Worm (Caenorhabditis elegans) whole organism, mixed stage, embryonic: ENCODE results near the gene F41B5.1.

Experiments
- M03D4.4 ChIP-seq: sonication (generic microtip); optimal IDR thresholded peaks from 2 replicates; lab custom pipeline; 2017; ENCODE audit warnings: mild to moderate bottlenecking, missing genetic modification characterization, missing compliant biosample characterization
- ceh-43 ChIP-seq: fragments of 200-800 bp; sonication (Bioruptor generic); optimal IDR thresholded peaks from 2 replicates; lab custom pipeline; 2018; ENCODE audit warnings: mild to moderate bottlenecking, missing genetic modification characterization, moderate library complexity, missing compliant biosample characterization
- ces-1 ChIP-seq: fragments of 150-350 bp; optimal IDR thresholded peaks from 2 replicates; lab custom pipeline; 2014; ENCODE audit warnings: missing biosample characterization, missing genetic modification reagents, missing genetic modification characterization
- cnd-1 ChIP-seq: fragments of 200-800 bp; sonication (Bioruptor generic); optimal IDR thresholded peaks from 2 replicates; lab custom pipeline; 2018; ENCODE audit warnings: mild to moderate bottlenecking, missing genetic modification characterization, missing compliant biosample characterization
- drap-1 ChIP-seq: fragments of 200-800 bp; sonication (Bioruptor generic); optimal IDR thresholded peaks from 3 replicates; lab custom pipeline; 2018; ENCODE audit warnings: mild to moderate bottlenecking, missing genetic modification characterization, missing compliant biosample characterization
- elt-1 ChIP-seq: sonication (generic microtip); optimal IDR thresholded peaks from 2 replicates; lab custom pipeline; 2017; ENCODE audit warnings: missing genetic modification characterization, mild to moderate bottlenecking, missing compliant biosample characterization, antibody characterized with exemption, moderate library complexity, borderline replicate concordance; ENCODE audit not compliant: insufficient read depth
- flh-1 ChIP-seq: fragments of 200-800 bp; sonication (Bioruptor generic); optimal IDR thresholded peaks from 2 replicates; lab custom pipeline; 2018; ENCODE audit warnings: mild to moderate bottlenecking, missing genetic modification characterization, moderate library complexity, missing compliant biosample characterization
- ham-2 ChIP-seq: fragments of 200-800 bp; sonication (Bioruptor generic); optimal IDR thresholded peaks from 2 replicates; lab custom pipeline; 2018; ENCODE audit warnings: mild to moderate bottlenecking, missing genetic modification characterization, missing compliant biosample characterization
- hlh-1 ChIP-seq: fragments of 150-350 bp; optimal IDR thresholded peaks from 2 replicates; lab custom pipeline; 2014; ENCODE audit warnings: missing biosample characterization, missing genetic modification reagents, missing genetic modification characterization
- lin-13 ChIP-seq: fragments of 150-350 bp; optimal IDR thresholded peaks from 2 replicates; lab custom pipeline; 2014; ENCODE audit warnings: missing biosample characterization, missing genetic modification characterization
- lin-32 ChIP-seq: fragments of 200-800 bp; sonication (Bioruptor generic); optimal IDR thresholded peaks from 2 replicates; lab custom pipeline; 2018; ENCODE audit warnings: mild to moderate bottlenecking, missing genetic modification characterization, missing compliant biosample characterization
- lsy-2 ChIP-seq: fragments of 150-350 bp; optimal IDR thresholded peaks from 2 replicates; lab custom pipeline; 2014; ENCODE audit warnings: missing biosample characterization, missing genetic modification characterization
- mab-5 ChIP-seq: fragments of 150-350 bp; optimal IDR thresholded peaks from 2 replicates; lab custom pipeline; 2014; ENCODE audit warnings: missing biosample characterization, missing genetic modification characterization
- mep-1 ChIP-seq: fragments of 150-350 bp; optimal IDR thresholded peaks from 2 replicates; lab custom pipeline; 2017; ENCODE audit warnings: missing biosample characterization, missing genetic modification reagents, missing genetic modification characterization, inconsistent platforms
- nhr-12 ChIP-seq: fragments of 150-350 bp; optimal IDR thresholded peaks from 2 replicates; lab custom pipeline; 2014; ENCODE audit warnings: missing biosample characterization, missing genetic modification characterization
- nhr-2 ChIP-seq: fragments of 150-350 bp; optimal IDR thresholded peaks from 2 replicates; lab custom pipeline; 2014; ENCODE audit warnings: missing biosample characterization, missing genetic modification characterization
- nhr-237 ChIP-seq: fragments of 150-350 bp; optimal IDR thresholded peaks from 2 replicates; lab custom pipeline; 2014; ENCODE audit warnings: missing biosample characterization, missing genetic modification characterization
- nhr-28 ChIP-seq: fragments of 150-350 bp; optimal IDR thresholded peaks from 2 replicates; lab custom pipeline; 2014; ENCODE audit warnings: missing biosample characterization, missing genetic modification characterization
- nhr-76 ChIP-seq: sonication (generic microtip); optimal IDR thresholded peaks from 2 replicates; lab custom pipeline; 2017; ENCODE audit warnings: missing biosample characterization, missing genetic modification characterization
- pha-4 ChIP-seq: fragments of 150-350 bp; optimal IDR thresholded peaks from 2 replicates; lab custom pipeline; 2018; ENCODE audit warnings: missing biosample characterization, missing genetic modification reagents, missing genetic modification characterization
- sem-2 ChIP-seq: fragments of 200-800 bp; sonication (Bioruptor generic); optimal IDR thresholded peaks from 2 replicates; lab custom pipeline; 2018; ENCODE audit warnings: mild to moderate bottlenecking, missing genetic modification characterization, missing compliant biosample characterization
- sptf-1 ChIP-seq: sonication (generic microtip); optimal IDR thresholded peaks from 2 replicates; lab custom pipeline; 2017; ENCODE audit warnings: mild to moderate bottlenecking, missing genetic modification characterization, moderate library complexity, missing compliant biosample characterization
- tbx-8 ChIP-seq: fragments of 200-800 bp; sonication (Bioruptor generic); optimal IDR thresholded peaks from 2 replicates; lab custom pipeline; 2018; ENCODE audit warnings: mild to moderate bottlenecking, missing genetic modification characterization, moderate library complexity, missing compliant biosample characterization
- unc-120 ChIP-seq: sonication (generic microtip); optimal IDR thresholded peaks from 2 replicates; lab custom pipeline; 2017; ENCODE audit warnings: missing genetic modification characterization, missing compliant biosample characterization; ENCODE audit not compliant: poor library complexity, severe bottlenecking
- unc-39 ChIP-seq: fragments of 150-350 bp; optimal IDR thresholded peaks from 2 replicates; lab custom pipeline; 2014; ENCODE audit warnings: missing biosample characterization, missing genetic modification characterization
- unc-62 ChIP-seq: fragments of 150-350 bp; optimal IDR thresholded peaks from 2 replicates; lab custom pipeline; 2014; ENCODE audit warnings: missing biosample characterization, missing genetic modification reagents, missing genetic modification characterization
- ztf-11 ChIP-seq: fragments of 150-350 bp; optimal IDR thresholded peaks from 2 replicates; lab custom pipeline; 2014; ENCODE audit warnings: missing biosample characterization, missing genetic modification characterization

The F41B5.1 gene

DNA sequence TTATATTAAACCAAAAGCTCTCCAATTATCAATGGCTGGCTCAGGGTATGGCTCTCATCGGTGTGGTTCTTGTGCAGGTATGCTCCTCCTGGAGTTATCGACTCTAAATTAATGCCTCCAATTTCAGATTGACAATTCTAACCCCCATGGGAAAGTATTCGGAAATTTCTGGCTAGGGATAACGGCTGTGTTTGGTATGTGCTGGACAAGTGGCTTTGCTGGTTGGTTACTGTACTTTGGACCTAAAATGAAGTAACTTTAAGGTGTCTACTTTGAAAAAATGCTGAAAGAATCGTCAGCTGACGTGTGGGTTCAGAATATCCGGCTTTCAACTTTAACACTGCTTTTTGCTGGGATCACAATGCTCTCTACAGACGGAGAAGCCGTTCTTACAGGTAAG, 38.4 kb upstream of the F41B5.1 start:
- TF ChIP-seq lsy-2: no peak

DNA sequence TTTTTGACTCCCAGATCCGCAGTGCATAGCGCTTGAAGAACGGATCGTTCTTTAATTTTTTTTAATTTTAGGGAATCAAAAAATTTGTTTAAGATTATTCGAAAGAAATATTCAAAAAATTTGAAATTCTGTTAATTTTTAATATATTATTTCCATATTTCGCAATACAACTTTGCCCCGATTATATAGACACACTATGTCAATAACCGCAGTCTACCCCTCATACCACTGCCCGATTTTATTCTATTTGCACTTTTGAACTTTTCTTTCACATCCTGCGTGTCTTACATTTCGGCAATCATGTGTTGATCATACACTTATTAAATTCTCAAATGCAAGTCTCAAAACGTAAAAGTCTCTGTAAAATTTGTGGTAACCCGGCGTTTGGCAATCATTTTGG, 36.5 kb upstream of the F41B5.1 start, which contains the start of gene nhr-56:
TSS of gene nhr-56 (plus strand) at position 202 of the 400 bp plus-strand sequence.
- TF ChIP-seq lin-32 (GFP tag; lab: Kevin White, UChicago): no peak
- TF ChIP-seq nhr-237: peak; percentile 44
- peak; percentile 89 for TF ChIP-seq pha-4
- no peak for TF ChIP-seq mep-1 (tag; lab: Kevin White, UChicago)

DNA sequence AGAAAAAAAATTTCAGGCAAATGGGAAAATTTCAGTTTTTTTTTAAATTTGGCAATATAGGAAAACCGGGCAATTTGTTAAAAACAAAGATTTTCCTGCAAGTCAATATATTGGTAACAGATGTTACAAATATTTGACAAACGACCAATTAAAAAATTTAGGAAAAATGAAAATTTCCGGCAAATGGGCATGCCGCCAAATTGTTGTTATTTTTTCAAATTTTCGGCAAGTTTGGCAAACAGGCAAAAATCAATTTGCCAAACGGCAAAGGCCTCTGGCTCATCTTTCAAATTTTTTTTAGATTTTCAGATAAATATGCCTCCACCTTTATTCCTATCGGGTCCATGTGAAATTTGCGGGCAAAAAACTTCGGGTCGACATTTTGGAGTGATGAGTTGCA, 33.6 kb upstream of the F41B5.1 start, which contains the start of gene nhr-128:
TSS of gene nhr-128 (plus strand) at position 301 of the 400 bp plus-strand sequence.
- no peak for TF ChIP-seq ham-2
- TF ChIP-seq drap-1 (GFP tag; lab: Kevin White, UChicago): no peak
- no peak for TF ChIP-seq sptf-1 (tag; lab: Kevin White, UChicago)
- TF ChIP-seq nhr-237: no peak
- no peak for TF ChIP-seq mep-1 (tag; lab: Kevin White, UChicago)
- TF ChIP-seq flh-1 (GFP tag; lab: Kevin White, UChicago): no peak
- TF ChIP-seq hlh-1 (tag; lab: Kevin White, UChicago): no peak
- no peak for TF ChIP-seq elt-1
- TF ChIP-seq nhr-76 (tag; lab: Kevin White, UChicago): no peak
- no peak for TF ChIP-seq ztf-11 (tag; lab: Kevin White, UChicago)
- TF ChIP-seq nhr-2 (tag; lab: Kevin White, UChicago): no peak
- no peak for TF ChIP-seq sem-2
- TF ChIP-seq, all 35 proteins: peak for 0

DNA sequence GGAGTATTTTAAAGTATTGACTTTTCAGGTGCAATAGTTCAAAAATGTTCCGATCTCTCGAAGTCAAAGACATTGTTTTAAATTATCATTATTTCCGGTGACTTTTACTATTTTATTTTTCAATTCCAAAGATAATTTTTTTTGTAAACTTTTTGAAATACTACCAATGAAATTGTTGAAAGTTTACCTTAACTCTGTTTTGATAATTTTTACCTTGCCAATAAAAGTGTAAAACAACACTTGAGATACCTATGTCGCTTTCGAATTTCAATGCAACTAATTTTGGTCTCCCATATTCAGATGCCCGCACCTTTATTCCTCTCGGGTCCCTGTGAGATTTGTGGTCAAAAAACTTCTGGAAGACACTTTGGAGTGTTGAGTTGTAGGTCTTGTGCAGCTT, 30.2 kb upstream of the F41B5.1 start, which contains the start of gene nhr-103:
TSS of gene nhr-103 (plus strand) at position 301 of the 400 bp plus-strand sequence.
- TF ChIP-seq lsy-2 (no peak), sptf-1 (tag; lab: Kevin White, UChicago) (no peak), flh-1 (GFP tag; lab: Kevin White, UChicago) (no peak), nhr-28 (tag; lab: Kevin White, UChicago) (no peak), unc-62 (GFP tag; lab: Kevin White, UChicago) (no peak)

DNA sequence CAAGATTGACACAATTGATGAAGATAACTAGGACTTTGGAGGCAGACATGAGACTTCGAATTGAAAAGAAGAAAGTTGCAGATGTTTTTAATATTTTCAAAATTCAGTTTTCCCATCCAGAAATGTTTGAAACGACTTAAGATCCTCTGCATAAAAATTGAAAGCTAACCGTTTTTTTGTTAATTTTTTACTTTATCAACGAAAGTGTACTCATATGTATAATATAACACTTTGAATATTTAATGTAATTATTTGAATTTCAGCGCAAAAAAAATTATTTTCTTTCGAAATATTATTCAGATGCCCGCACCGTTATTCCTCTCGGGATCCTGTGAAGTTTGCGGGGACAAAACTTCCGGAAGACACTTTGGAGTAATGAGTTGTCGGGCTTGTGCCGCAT, 28.4 kb upstream of the F41B5.1 start, which contains the start of gene nhr-18:
TSS of gene nhr-18 (plus strand) at position 301 of the 400 bp plus-strand sequence.
- TF ChIP-seq ham-2 (no peak), drap-1 (GFP tag; lab: Kevin White, UChicago) (no peak), flh-1 (GFP tag; lab: Kevin White, UChicago) (no peak), nhr-76 (tag; lab: Kevin White, UChicago) (no peak)

DNA sequence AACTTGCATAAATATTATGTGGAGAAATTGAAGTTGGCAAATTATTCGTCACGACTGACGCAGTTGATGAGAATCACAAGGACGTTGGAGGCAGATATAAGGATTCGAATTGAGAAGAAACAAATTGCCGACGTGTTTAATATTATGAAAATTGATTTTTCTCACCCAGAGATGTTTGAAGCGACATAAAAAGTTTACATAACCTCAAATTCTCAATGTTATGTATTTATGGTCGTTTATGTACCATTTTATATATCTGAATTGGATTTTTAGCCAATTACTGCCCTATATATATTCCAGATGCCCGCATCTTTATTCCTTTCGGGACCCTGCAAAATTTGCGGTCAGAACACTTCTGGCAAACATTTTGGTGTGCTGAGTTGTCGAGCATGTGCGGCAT, 26.6 kb upstream of the F41B5.1 start, which contains the start of gene nhr-126:
TSS of gene nhr-126 (plus strand) at position 301 of the 400 bp plus-strand sequence.
- TF ChIP-seq M03D4.4 (tag; lab: Kevin White, UChicago): no peak
- no peak for TF ChIP-seq nhr-12 (tag; lab: Kevin White, UChicago)
- TF ChIP-seq sptf-1 (tag; lab: Kevin White, UChicago): no peak
- no peak for TF ChIP-seq unc-120 (tag; lab: Kevin White, UChicago)
- no peak for TF ChIP-seq ceh-43
- no peak for TF ChIP-seq hlh-1 (tag; lab: Kevin White, UChicago)
- no peak for TF ChIP-seq nhr-237
- no peak for TF ChIP-seq nhr-76 (tag; lab: Kevin White, UChicago)
- TF ChIP-seq lin-13 (tag; lab: Kevin White, UChicago): no peak
- no peak for TF ChIP-seq ham-2
- TF ChIP-seq cnd-1 (tag; lab: Kevin White, UChicago): no peak
- TF ChIP-seq ces-1: no peak
- no peak for TF ChIP-seq drap-1 (GFP tag; lab: Kevin White, UChicago)
- TF ChIP-seq unc-39 (tag; lab: Kevin White, UChicago): no peak

DNA sequence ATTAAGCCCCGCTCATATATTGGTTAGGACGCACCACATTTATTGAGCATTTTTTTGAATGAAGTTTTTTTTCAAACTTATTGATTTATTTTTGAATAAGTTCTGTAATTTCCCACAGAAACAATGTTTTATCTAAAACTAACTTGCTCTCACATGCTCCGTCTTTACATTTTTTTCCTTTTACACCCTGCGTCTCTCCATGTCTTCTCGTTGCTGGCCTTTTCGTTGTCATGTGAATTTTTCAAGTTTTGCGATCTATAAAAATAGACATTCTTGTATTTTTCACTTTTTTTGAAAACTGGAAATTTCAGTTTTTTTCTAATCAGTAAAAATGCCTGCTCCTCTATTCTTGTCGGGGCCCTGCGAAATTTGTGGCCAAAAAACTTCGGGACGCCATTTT, 24.4 kb upstream of the F41B5.1 start, which contains the start of gene nhr-134:
TSS of gene nhr-134 (plus strand) at position 312 of the 400 bp plus-strand sequence.
- TF ChIP-seq ztf-11 (tag; lab: Kevin White, UChicago) (no peak), unc-120 (tag; lab: Kevin White, UChicago) (no peak), tbx-8 (no peak), mab-5 (tag; lab: Kevin White, UChicago) (no peak), nhr-28 (tag; lab: Kevin White, UChicago) (no peak), nhr-2 (tag; lab: Kevin White, UChicago) (no peak), elt-1 (no peak), ham-2 (no peak), lsy-2 (no peak)
